Worm (Caenorhabditis elegans): ENCODE measurements around the gene fat-5.

DNA sequence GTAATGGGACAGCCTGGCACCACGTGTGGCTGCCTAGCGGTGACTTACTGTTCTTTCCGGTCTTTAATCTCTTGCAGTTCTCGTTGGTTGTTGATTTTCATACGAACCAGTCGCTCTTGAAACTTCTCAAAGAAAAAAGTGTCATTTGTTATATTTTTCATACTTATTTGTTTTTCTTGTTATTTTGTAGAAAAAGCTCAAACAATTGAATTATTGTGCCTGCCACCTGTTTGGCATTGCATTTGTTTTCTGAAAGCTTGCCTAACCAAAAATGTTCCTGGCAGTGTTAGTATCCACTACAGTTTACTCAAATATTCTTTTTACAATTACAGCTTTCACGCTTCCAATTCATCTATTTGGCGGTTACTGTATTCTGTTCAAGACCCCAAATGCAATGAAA lies 40.3 kb downstream of the fat-5 start, which contains the start of the genes C47A10.16 and srh-283:
- TF ChIP-seq pha-4 (tag; optimal IDR thresholded peaks at IDR 0.05) (no peak), ahr-1 (tag; optimal IDR thresholded peaks at IDR 0.05) (no peak), pqm-1 (tag; optimal IDR thresholded peaks at IDR 0.05) (no peak), unc-3 (GFP tag; conservative IDR thresholded peaks at IDR 0.05) (no peak), unc-3 (tag; optimal IDR thresholded peaks at IDR 0.05) (no peak), rnt-1 (tag; optimal IDR thresholded peaks at IDR 0.05) (no peak), ztf-16 (tag; optimal IDR thresholded peaks at IDR 0.05) (no peak), ama-1 (optimal IDR thresholded peaks at IDR 0.05) (no peak), eyg-1 (tag; optimal IDR thresholded peaks at IDR 0.05) (no peak), C08G9.2 (tag; optimal IDR thresholded peaks at IDR 0.05) (no peak), hlh-30 (tag; optimal IDR thresholded peaks at IDR 0.05; ENCODE audit: insufficient read depth) (no peak), nhr-232 (tag; optimal IDR thresholded peaks at IDR 0.05) (no peak)

All from whole organism, late embryonic.